Worm (Caenorhabditis elegans) whole organism, L2 larva: ENCODE data around the gene F10C1.9.

Experiments used
- R02D3.7 ChIP-seq: fragments of 150-350 bp; optimal IDR thresholded peaks from 2 replicates; lab custom pipeline; 2014; ENCODE audit warnings: missing biosample characterization, missing genetic modification characterization
- ama-1 ChIP-seq: fragments of 150-350 bp; optimal IDR thresholded peaks from 2 replicates; lab custom pipeline; 2018; ENCODE audit warnings: inconsistent platforms
- elt-1 ChIP-seq: fragments of 150-350 bp; optimal IDR thresholded peaks from 2 replicates; lab custom pipeline; 2014; ENCODE audit warnings: missing biosample characterization, missing genetic modification characterization
- lin-13 ChIP-seq: fragments of 150-350 bp; optimal IDR thresholded peaks from 2 replicates; lab custom pipeline; 2014; ENCODE audit warnings: missing biosample characterization, missing genetic modification reagents, missing genetic modification characterization
- lsy-2 ChIP-seq, 2 experiments: fragments of 150-350 bp in 1 of 2; sonication (generic microtip) in 1 of 2; optimal IDR thresholded peaks; 2 replicates each; lab custom pipeline; 2014 to 2017; ENCODE audit warnings: missing biosample characterization in 2 of 2, missing genetic modification characterization in 2 of 2
- nhr-237 ChIP-seq: fragments of 150-350 bp; optimal IDR thresholded peaks from 2 replicates; lab custom pipeline; 2014; ENCODE audit warnings: missing biosample characterization, missing genetic modification characterization
- sem-4 ChIP-seq: fragments of 150-350 bp; optimal IDR thresholded peaks from 2 replicates; lab custom pipeline; 2014; ENCODE audit warnings: missing biosample characterization, missing genetic modification reagents, missing genetic modification characterization
- skn-1 ChIP-seq: sonication (generic microtip); optimal IDR thresholded peaks from 2 replicates; lab custom pipeline; 2017; ENCODE audit warnings: missing biosample characterization, missing genetic modification characterization
- snpc-4 ChIP-seq: fragments of 150-350 bp; optimal IDR thresholded peaks from 2 replicates; lab custom pipeline; 2014; ENCODE audit warnings: missing biosample characterization, missing genetic modification characterization
- ztf-1 ChIP-seq: fragments of 200-800 bp; sonication (Bioruptor generic); conservative IDR thresholded peaks from 2 replicates; pipeline ENCODE4 v1.3.6; 2022; ENCODE audit warnings: missing genetic modification characterization, missing compliant biosample characterization
- ztf-11 ChIP-seq: sonication (generic microtip); optimal IDR thresholded peaks from 2 replicates; lab custom pipeline; 2017; ENCODE audit warnings: missing biosample characterization, missing genetic modification characterization

ce11 chrII:5765318-5765717 is 20.2 kb upstream of the F10C1.9 start, which contains the start of gene ifb-1:
- TF ChIP-seq R02D3.7 (tag; lab: Kevin White, UChicago) (no peak), ztf-1 (GFP tag; lab: Robert Waterston, UW) (no peak), nhr-237 (no peak), ama-1 (lab: Kevin White, UChicago) (no peak), ztf-11 (no peak), skn-1 (tag; lab: Kevin White, UChicago) (no peak), lsy-2 (tag; optimal IDR thresholded peaks at IDR 0.05; lab: Kevin White, UChicago) (no peak), sem-4 (tag; lab: Kevin White, UChicago) (no peak), snpc-4 (tag; lab: Kevin White, UChicago) (no peak), lin-13 (no peak), elt-1 (tag; lab: Kevin White, UChicago) (no peak)
